Worm (Caenorhabditis elegans): ENCODE measurements around the gene str-94.

Gene str-94

DNA sequence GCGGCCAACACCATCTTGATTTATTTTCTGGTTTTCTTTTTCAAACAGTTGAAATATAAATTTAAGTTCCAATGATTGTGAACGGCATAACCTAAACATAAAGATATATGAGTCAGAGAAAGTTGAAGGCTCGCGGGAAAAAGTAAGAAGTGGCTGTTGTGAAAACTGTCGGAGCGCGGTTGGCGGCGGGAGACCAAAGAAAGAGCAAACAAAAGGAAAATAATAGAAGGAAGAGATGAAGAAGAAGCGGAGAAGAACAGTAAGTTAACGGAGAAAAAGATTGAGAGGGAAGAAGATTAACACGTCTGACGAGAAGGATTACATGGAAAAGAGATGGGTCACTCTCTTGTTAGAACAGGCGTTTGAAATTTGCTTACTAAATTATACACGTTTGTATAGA lies 41.7 kb downstream of the str-94 start, which contains the start of gene inx-10:
Gene inx-10 (minus strand): TSS at position 101 of the 400 bp plus-strand sequence.
- TF ChIP-seq pha-4 (tag; optimal IDR thresholded peaks at IDR 0.05) (peak; percentile 59), nfya-1 (tag; optimal IDR thresholded peaks at IDR 0.05; ENCODE audit: insufficient read depth) (no peak)

ce11 chrV:9202710-9203109 lies 46.4 kb downstream of the str-94 start, which contains the start of gene asp-2:
TSS of gene asp-2 (plus strand) at chrV:9203077.
- no peak for TF ChIP-seq sea-2 (GFP tag; optimal IDR thresholded peaks at IDR 0.05)
- TF ChIP-seq elt-2 (tag; optimal IDR thresholded peaks at IDR 0.05), result peak; percentile 91
- TF ChIP-seq nhr-67 (tag; optimal IDR thresholded peaks at IDR 0.05), result no peak
- no peak for TF ChIP-seq nhr-12 (tag; optimal IDR thresholded peaks at IDR 0.05)
- no peak for TF ChIP-seq fos-1 (tag; optimal IDR thresholded peaks at IDR 0.05)
- no peak for TF ChIP-seq nfya-1 (tag; optimal IDR thresholded peaks at IDR 0.05; ENCODE audit: insufficient read depth)
- TF ChIP-seq fkh-10 (GFP tag; optimal IDR thresholded peaks at IDR 0.05), result no peak
- no peak for TF ChIP-seq nhr-11 (tag; optimal IDR thresholded peaks at IDR 0.05)
- TF ChIP-seq ceh-82 (tag; optimal IDR thresholded peaks at IDR 0.05), result no peak
- TF ChIP-seq elt-3 (tag; optimal IDR thresholded peaks at IDR 0.05), result no peak
- peak; percentile 89 for TF ChIP-seq pqm-1 (tag; optimal IDR thresholded peaks at IDR 0.05)
- TF ChIP-seq lsy-12 (tag; optimal IDR thresholded peaks at IDR 0.05), result no peak
- TF ChIP-seq nhr-28 (tag; optimal IDR thresholded peaks at IDR 0.05), result no peak

DNA sequence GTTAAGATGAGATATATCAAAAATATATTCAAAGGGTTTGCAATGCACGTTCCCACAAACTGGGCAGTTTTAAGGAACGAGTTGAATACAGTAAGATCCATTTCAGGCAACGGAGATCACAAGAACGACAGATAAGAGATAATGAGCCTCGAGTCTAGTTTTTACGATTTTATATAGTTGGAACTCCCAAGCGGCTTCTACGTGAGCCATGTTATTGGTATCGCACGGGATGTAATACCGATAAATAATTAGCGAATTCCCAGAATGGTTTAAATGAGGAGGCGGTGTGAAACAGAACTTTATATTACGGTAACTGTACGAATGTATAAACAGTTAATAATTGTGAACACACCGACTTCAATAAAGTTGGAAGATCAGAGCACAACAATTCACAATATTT lies 50.2 kb downstream of the str-94 start, which contains the start of gene str-177:
Gene str-177 (minus strand): TSS at position 101 of the 400 bp plus-strand sequence.
- no peak for TF ChIP-seq ceh-9 (tag; optimal IDR thresholded peaks at IDR 0.05)
- no peak for TF ChIP-seq elt-3 (tag; optimal IDR thresholded peaks at IDR 0.05)
- no peak for TF ChIP-seq daf-12 (tag; optimal IDR thresholded peaks at IDR 0.05)
- TF ChIP-seq nhr-77 (tag; optimal IDR thresholded peaks at IDR 0.05), result no peak
- no peak for TF ChIP-seq lin-15B (tag; optimal IDR thresholded peaks at IDR 0.05)
- no peak for TF ChIP-seq sea-2 (GFP tag; optimal IDR thresholded peaks at IDR 0.05)
- no peak for TF ChIP-seq elt-2 (tag; optimal IDR thresholded peaks at IDR 0.05)
- no peak for TF ChIP-seq aly-2 (tag; optimal IDR thresholded peaks at IDR 0.05)
- no peak for TF ChIP-seq lin-39 (tag; optimal IDR thresholded peaks at IDR 0.05)

Data from whole organism, L3 larva.